Worm (Caenorhabditis elegans) whole organism, L2 larva: Measurements from ENCODE around the gene C05B5.11.
"Not testable (repeated sequence)": the region's sequence is repeated elsewhere in the genome, so short reads cannot be mapped to it uniquely, and the experiment has no call there.

Experiments
- skn-1 ChIP-seq: sonication (generic microtip); optimal IDR thresholded peaks from 2 replicates; lab custom pipeline; 2017; ENCODE audit warnings: missing biosample characterization, missing genetic modification characterization
- snpc-4 ChIP-seq: fragments of 150-350 bp; optimal IDR thresholded peaks from 2 replicates; lab custom pipeline; 2014; ENCODE audit warnings: missing biosample characterization, missing genetic modification characterization

- not testable (repeated sequence) for TF ChIP-seq snpc-4, skn-1 (tag; lab: Kevin White, UChicago)
Measured at ce11 chrIII:10053312-10053711, 49.0 kb downstream of the C05B5.11 start, which contains the start of gene T16G12.12.
